Fruit fly (Drosophila melanogaster) whole organism, embryonic: ENCODE results near the gene shd.
A peak's percentile ranks its signal among the peaks of the same experiment; 100 is the strongest.

Experiments used
- ATbp ChIP-seq: fragments of 200-800 bp; sonication (Bioruptor generic); optimal IDR thresholded peaks from 2 replicates; lab custom pipeline; 2017; ENCODE audit warnings: missing biosample characterization, mild to moderate bottlenecking, missing genetic modification characterization, missing genetic modification reagents
- CG1024 ChIP-seq: fragments of 200-800 bp; sonication (Bioruptor generic); IDR thresholded peaks from 2 replicates; pipeline ENCODE4 v1.3.6; 2022; ENCODE audit warnings: missing biosample characterization, missing genetic modification characterization
- CG1233 ChIP-seq: fragments of 200-800 bp; sonication (Bioruptor generic); optimal IDR thresholded peaks from 4 replicates; lab custom pipeline; 2018; ENCODE audit warnings: missing biosample characterization, mild to moderate bottlenecking, missing genetic modification characterization
- CG12391 ChIP-seq: fragments of 200-800 bp; sonication (Bioruptor generic); optimal IDR thresholded peaks from 3 replicates; lab custom pipeline; 2018; ENCODE audit warnings: missing biosample characterization, mild to moderate bottlenecking, missing genetic modification characterization, moderate library complexity
- CG12942 ChIP-seq: fragments of 200-800 bp; sonication (Bioruptor generic); optimal IDR thresholded peaks from 3 replicates; lab custom pipeline; 2016; ENCODE audit warnings: missing biosample characterization, missing genetic modification characterization
- CG13296 ChIP-seq: fragments of 200-800 bp; sonication (Bioruptor generic); optimal IDR thresholded peaks from 3 replicates; lab custom pipeline; 2018; ENCODE audit warnings: missing biosample characterization, mild to moderate bottlenecking, missing genetic modification characterization
- CG13424 ChIP-seq: fragments of 200-800 bp; sonication (Bioruptor generic); optimal IDR thresholded peaks from 2 replicates; lab custom pipeline; 2019; ENCODE audit warnings: missing biosample characterization, mild to moderate bottlenecking, missing genetic modification characterization, moderate library complexity
- CG15073 ChIP-seq: fragments of 200-800 bp; sonication (Bioruptor generic); optimal IDR thresholded peaks from 2 replicates; lab custom pipeline; 2016; ENCODE audit warnings: missing biosample characterization, missing genetic modification characterization
- CG1603 ChIP-seq: fragments of 200-800 bp; sonication (Bioruptor generic); optimal IDR thresholded peaks from 2 replicates; lab custom pipeline; 2019; ENCODE audit warnings: missing biosample characterization, mild to moderate bottlenecking, missing genetic modification characterization, moderate library complexity
- CG16815 ChIP-seq: fragments of 200-800 bp; sonication (Bioruptor generic); optimal IDR thresholded peaks from 3 replicates; lab custom pipeline; 2017; ENCODE audit warnings: missing biosample characterization, mild to moderate bottlenecking, missing genetic modification characterization
- CG17361 ChIP-seq: fragments of 200-800 bp; sonication (Bioruptor generic); IDR thresholded peaks from 3 replicates; pipeline ENCODE4 v1.3.6; 2022; ENCODE audit warnings: missing biosample characterization, missing genetic modification characterization
- CG17802 ChIP-seq: fragments of 200-800 bp; sonication (Bioruptor generic); optimal IDR thresholded peaks from 2 replicates; lab custom pipeline; 2018; ENCODE audit warnings: missing biosample characterization, mild to moderate bottlenecking, missing genetic modification characterization, moderate library complexity
- CG18011 ChIP-seq: fragments of 200-800 bp; sonication (Bioruptor generic); optimal IDR thresholded peaks from 2 replicates; lab custom pipeline; 2017; ENCODE audit warnings: missing biosample characterization, missing genetic modification characterization, mild to moderate bottlenecking, moderate library complexity, missing genotype
- CG18599 ChIP-seq: fragments of 200-800 bp; sonication (Bioruptor generic); optimal IDR thresholded peaks from 3 replicates; lab custom pipeline; 2017; ENCODE audit warnings: missing biosample characterization, missing genetic modification characterization, mild to moderate bottlenecking, moderate library complexity, missing genetic modification reagents
- CG2202 ChIP-seq: fragments of 200-800 bp; sonication (Bioruptor generic); optimal IDR thresholded peaks from 2 replicates; lab custom pipeline; 2018; ENCODE audit warnings: missing biosample characterization, mild to moderate bottlenecking, missing genetic modification characterization
- CG3407 ChIP-seq: fragments of 200-800 bp; sonication (Bioruptor generic); optimal IDR thresholded peaks from 2 replicates; lab custom pipeline; 2018; ENCODE audit warnings: missing biosample characterization, mild to moderate bottlenecking, missing genetic modification characterization
- CG34224 ChIP-seq: fragments of 200-800 bp; sonication (Bioruptor generic); IDR thresholded peaks from 3 replicates; pipeline ENCODE4 v1.3.6; 2022; ENCODE audit warnings: missing biosample characterization, missing genetic modification characterization; ENCODE audit not compliant: partially characterized antibody
- CG3838 ChIP-seq: fragments of 200-800 bp; sonication (Bioruptor generic); optimal IDR thresholded peaks from 3 replicates; lab custom pipeline; 2016; ENCODE audit warnings: missing biosample characterization, missing genetic modification characterization
- CG3995 ChIP-seq: fragments of 200-800 bp; sonication (Bioruptor generic); optimal IDR thresholded peaks from 3 replicates; lab custom pipeline; 2016; ENCODE audit warnings: missing biosample characterization, missing genetic modification characterization
- CG6683 ChIP-seq: fragments of 200-800 bp; sonication (Bioruptor generic); optimal IDR thresholded peaks from 2 replicates; lab custom pipeline; 2017; ENCODE audit warnings: missing biosample characterization, mild to moderate bottlenecking, missing genetic modification characterization, missing genetic modification reagents
- CG6813 ChIP-seq: fragments of 200-800 bp; sonication (Bioruptor generic); optimal IDR thresholded peaks from 2 replicates; lab custom pipeline; 2017; ENCODE audit warnings: missing biosample characterization, missing genetic modification characterization, mild to moderate bottlenecking, moderate library complexity, missing genetic modification reagents
- CG7372 ChIP-seq: fragments of 200-800 bp; sonication (Bioruptor generic); IDR thresholded peaks from 2 replicates; pipeline ENCODE4 v1.3.6; 2022; ENCODE audit warnings: missing biosample characterization, missing genetic modification characterization
- CG7556 ChIP-seq: fragments of 200-800 bp; sonication (Bioruptor generic); optimal IDR thresholded peaks from 2 replicates; lab custom pipeline; 2017; ENCODE audit warnings: missing biosample characterization, mild to moderate bottlenecking, missing genetic modification characterization
- CG9609 ChIP-seq: fragments of 200-800 bp; sonication (Bioruptor generic); optimal IDR thresholded peaks from 3 replicates; lab custom pipeline; 2016; ENCODE audit warnings: missing biosample characterization, missing genetic modification characterization
- Camta ChIP-seq: fragments of 200-800 bp; sonication (Bioruptor generic); optimal IDR thresholded peaks from 2 replicates; lab custom pipeline; 2016; ENCODE audit warnings: missing biosample characterization, missing genetic modification characterization
- CkIIα-i1 ChIP-seq: fragments of 200-800 bp; sonication (Bioruptor generic); IDR thresholded peaks from 2 replicates; pipeline ENCODE4 v1.3.6; 2022; ENCODE audit warnings: missing biosample characterization, missing genetic modification characterization
- GATAe ChIP-seq: fragments of 200-800 bp; sonication (Bioruptor generic); conservative IDR thresholded peaks from 2 replicates; pipeline ENCODE4 v1.3.6; 2022; ENCODE audit warnings: missing biosample characterization, missing genetic modification characterization
- Gug ChIP-seq: fragments of 200-800 bp; sonication (Bioruptor generic); IDR thresholded peaks from 4 replicates; pipeline ENCODE4 v1.3.6; 2022; ENCODE audit warnings: missing biosample characterization, missing genetic modification characterization
- HHEX ChIP-seq: fragments of 200-800 bp; sonication (Bioruptor generic); optimal IDR thresholded peaks from 3 replicates; lab custom pipeline; 2017; ENCODE audit warnings: missing biosample characterization, mild to moderate bottlenecking, missing genetic modification characterization, missing genetic modification reagents
- Hr51 ChIP-seq, 2 experiments: fragments of 200-800 bp; sonication (Bioruptor generic); optimal IDR thresholded peaks; 2 replicates in 1 of 2; 3 replicates in 1 of 2; lab custom pipeline; 2016 to 2018; ENCODE audit warnings: missing biosample characterization in 2 of 2, missing genetic modification characterization in 2 of 2, mild to moderate bottlenecking in 1 of 2, moderate library complexity in 1 of 2
- Kr ChIP-seq: fragments of 200-800 bp; sonication (Bioruptor generic); optimal IDR thresholded peaks from 2 replicates; lab custom pipeline; 2017; ENCODE audit warnings: missing biosample characterization, mild to moderate bottlenecking, missing genetic modification characterization
- Nf-YC ChIP-seq: fragments of 200-800 bp; optimal IDR thresholded peaks from 3 replicates; lab custom pipeline; 2019; ENCODE audit warnings: missing biosample characterization, mild to moderate bottlenecking, missing genetic modification characterization, moderate library complexity
- NfI ChIP-seq: fragments of 200-800 bp; sonication (Bioruptor generic); optimal IDR thresholded peaks from 3 replicates; lab custom pipeline; 2018; ENCODE audit warnings: missing biosample characterization, mild to moderate bottlenecking, missing genetic modification characterization, moderate library complexity
- Sry-β ChIP-seq: fragments of 200-800 bp; sonication (Bioruptor generic); optimal IDR thresholded peaks from 2 replicates; lab custom pipeline; 2018; ENCODE audit warnings: missing biosample characterization, mild to moderate bottlenecking, missing genetic modification characterization, moderate library complexity
- Sry-δ ChIP-seq: fragments of 200-800 bp; sonication (Bioruptor generic); optimal IDR thresholded peaks from 2 replicates; lab custom pipeline; 2016; ENCODE audit warnings: missing biosample characterization, missing genetic modification characterization
- exex ChIP-seq: fragments of 200-800 bp; sonication (Bioruptor generic); optimal IDR thresholded peaks from 4 replicates; lab custom pipeline; 2018; ENCODE audit warnings: missing biosample characterization, mild to moderate bottlenecking, missing genetic modification characterization, moderate library complexity
- fd64A ChIP-seq: fragments of 200-800 bp; sonication (Bioruptor generic); optimal IDR thresholded peaks from 3 replicates; lab custom pipeline; 2018; ENCODE audit warnings: missing biosample characterization, mild to moderate bottlenecking, missing genetic modification characterization
- jumu ChIP-seq: fragments of 200-800 bp; sonication (Bioruptor generic); optimal IDR thresholded peaks from 3 replicates; lab custom pipeline; 2016; ENCODE audit warnings: missing biosample characterization, missing genetic modification characterization
- klu ChIP-seq: fragments of 200-800 bp; sonication (Bioruptor generic); IDR thresholded peaks from 2 replicates; pipeline ENCODE4 v1.3.6; 2022; ENCODE audit warnings: missing biosample characterization, missing genetic modification characterization
- lbe ChIP-seq: fragments of 200-800 bp; sonication (Bioruptor generic); optimal IDR thresholded peaks from 2 replicates; lab custom pipeline; 2016; ENCODE audit warnings: missing biosample characterization, mild to moderate bottlenecking, missing genetic modification characterization
- mirr ChIP-seq: fragments of 200-800 bp; sonication (Bioruptor generic); optimal IDR thresholded peaks from 3 replicates; lab custom pipeline; 2018; ENCODE audit warnings: missing biosample characterization, mild to moderate bottlenecking, missing genetic modification characterization
- nerfin-2 ChIP-seq: fragments of 200-800 bp; sonication (Bioruptor generic); IDR thresholded peaks from 2 replicates; pipeline ENCODE4 v1.3.6; 2022; ENCODE audit warnings: missing biosample characterization, missing genetic modification characterization; ENCODE audit not compliant: partially characterized antibody
- p53 ChIP-seq: fragments of 200-800 bp; sonication (Bioruptor generic); optimal IDR thresholded peaks from 2 replicates; lab custom pipeline; 2016; ENCODE audit warnings: missing biosample characterization, missing genetic modification characterization
- psq ChIP-seq: fragments of 200-800 bp; sonication (Bioruptor generic); optimal IDR thresholded peaks from 2 replicates; lab custom pipeline; 2017; ENCODE audit warnings: missing biosample characterization, missing genetic modification characterization
- ssp ChIP-seq: fragments of 200-800 bp; sonication (Bioruptor generic); IDR thresholded peaks from 2 replicates; pipeline ENCODE4 v1.3.6; 2022; ENCODE audit warnings: missing biosample characterization, missing genetic modification characterization
- unpg ChIP-seq: fragments of 200-800 bp; sonication (Bioruptor generic); optimal IDR thresholded peaks from 3 replicates; lab custom pipeline; 2018; ENCODE audit warnings: missing biosample characterization, mild to moderate bottlenecking, missing genetic modification characterization, moderate library complexity
- zen ChIP-seq: fragments of 200-800 bp; sonication (Bioruptor generic); optimal IDR thresholded peaks from 3 replicates; lab custom pipeline; 2018; ENCODE audit warnings: missing biosample characterization, mild to moderate bottlenecking, missing genetic modification characterization, moderate library complexity
- zfh1 ChIP-seq: fragments of 200-800 bp; sonication (Bioruptor generic); IDR thresholded peaks from 3 replicates; pipeline ENCODE4 v1.3.6; 2022; ENCODE audit warnings: missing biosample characterization, missing genetic modification characterization

shd gene

dm6 chr3L:14613792-14614677 lies at the start of gene shd (continued):
- TF ChIP-seq CG15073 (GFP tag; lab: Kevin White, UChicago) (no peak), zfh1 (GFP tag; lab: Robert Waterston, UW) (no peak), unpg (GFP tag; lab: Kevin White, UChicago) (no peak), fd64A (GFP tag; lab: Kevin White, UChicago) (no peak), CG13424 (tag; lab: Kevin White, UChicago) (peak; percentile 32), CG7556 (GFP tag; lab: Kevin White, UChicago) (peak; percentile 76), lbe (GFP tag; lab: Kevin White, UChicago) (no peak), CG16815 (peak; percentile 65), Nf-YC (tag; lab: Kevin White, UChicago) (peak; percentile 67), CG1024 (GFP tag; lab: Robert Waterston, UW) (no peak), mirr (GFP tag; lab: Kevin White, UChicago) (no peak), nerfin-2 (GFP tag; lab: Robert Waterston, UW) (no peak), klu (GFP tag; lab: Robert Waterston, UW) (no peak), zen (no peak), Hr51 (GFP tag; optimal IDR thresholded peaks at IDR 0.05; lab: Kevin White, UChicago) (peak in 1 of 2 experiments; percentile 35), CG13296 (GFP tag; lab: Kevin White, UChicago) (no peak), CG17361 (GFP tag; lab: Robert Waterston, UW) (peak; percentile 86), CG17802 (tag; lab: Kevin White, UChicago) (no peak), Gug (GFP tag; lab: Robert Waterston, UW) (peak; percentile 39; the same call in 1 of the 4 replicates), Camta (no peak), GATAe (GFP tag; lab: Robert Waterston, UW) (no peak), psq (GFP tag; lab: Kevin White, UChicago) (no peak), exex (tag; lab: Kevin White, UChicago) (no peak), NfI (peak; percentile 11), CG6683 (GFP tag; lab: Kevin White, UChicago) (no peak), ATbp (GFP tag; lab: Kevin White, UChicago) (no peak), CG2202 (tag; lab: Kevin White, UChicago) (no peak), jumu (GFP tag; lab: Kevin White, UChicago) (no peak), CG3407 (GFP tag; lab: Kevin White, UChicago) (no peak), CG3838 (no peak), Sry-δ (no peak), CG34224 (GFP tag; lab: Robert Waterston, UW) (no peak), CG1603 (no peak), p53 (GFP tag; lab: Kevin White, UChicago) (no peak), HHEX (GFP tag; lab: Kevin White, UChicago) (peak; percentile 22), CG6813 (GFP tag; lab: Kevin White, UChicago) (no peak), CG3995 (GFP tag; lab: Kevin White, UChicago) (no peak), CG1233 (GFP tag; lab: Kevin White, UChicago) (peak; percentile 16), Sry-β (GFP tag; lab: Kevin White, UChicago) (no peak), CG12942 (GFP tag; lab: Kevin White, UChicago) (no peak), ssp (GFP tag; lab: Robert Waterston, UW) (no peak), CkIIα-i1 (GFP tag; lab: Robert Waterston, UW) (no peak), CG7372 (GFP tag; lab: Robert Waterston, UW) (no peak), CG18599 (GFP tag; lab: Kevin White, UChicago) (no peak), CG12391 (tag; lab: Kevin White, UChicago) (peak; percentile 57), CG9609 (GFP tag; lab: Kevin White, UChicago) (no peak), CG18011 (GFP tag; lab: Kevin White, UChicago) (no peak), Kr (GFP tag; lab: Kevin White, UChicago) (no peak)
